Fruit fly (Drosophila melanogaster): ENCODE data around the gene bowl.

- TF ChIP-seq CG33017 (tag; optimal IDR thresholded peaks at IDR 0.05) = peak; percentile 87
- peak; percentile 52 for TF ChIP-seq Clk (GFP tag; optimal IDR thresholded peaks at IDR 0.05)
Measured at dm6 chr2L:3802818-3803456, 31.4 kb downstream of the bowl start.
